Fruit fly (Drosophila melanogaster) whole organism, adult: ENCODE results near the gene Elo68beta.

ENCODE experiments used
- CG12768 ChIP-seq: fragments of 200-800 bp; sonication (Bioruptor generic); optimal IDR thresholded peaks from 2 replicates; lab custom pipeline; 2017; ENCODE audit warnings: missing biosample characterization, missing genetic modification characterization, mild to moderate bottlenecking, moderate library complexity, missing genetic modification reagents
- CG33017 ChIP-seq: fragments of 200-800 bp; sonication (Bioruptor generic); optimal IDR thresholded peaks from 2 replicates; lab custom pipeline; 2018; ENCODE audit warnings: missing biosample characterization, mild to moderate bottlenecking, missing genetic modification characterization, moderate library complexity
- CG7045 ChIP-seq: fragments of 200-800 bp; sonication (Bioruptor generic); optimal IDR thresholded peaks from 2 replicates; lab custom pipeline; 2017; ENCODE audit warnings: missing biosample characterization, mild to moderate bottlenecking, missing genetic modification characterization
- Hr96 ChIP-seq: fragments of 200-800 bp; sonication (Bioruptor generic); optimal IDR thresholded peaks from 2 replicates; lab custom pipeline; 2016; ENCODE audit warnings: missing biosample characterization, missing genetic modification characterization
- kay ChIP-seq: fragments of 200-800 bp; sonication (Bioruptor generic); peaks from one replicate; lab custom pipeline; 2016; ENCODE audit warnings: missing biosample characterization, missing genetic modification characterization, borderline replicate concordance

- TF ChIP-seq CG12768 (GFP tag; lab: Kevin White, UChicago), result peak; percentile 97
- TF ChIP-seq CG7045 (GFP tag; lab: Kevin White, UChicago), result peak; percentile 94
- TF ChIP-seq kay, result peak; percentile 86
- peak; percentile 96 for TF ChIP-seq CG33017 (tag; lab: Kevin White, UChicago)
- no peak for TF ChIP-seq Hr96
Observed at dm6 chr3L:11084557-11085231, 16.8 kb downstream of the Elo68beta start.
